Worm (Caenorhabditis elegans) whole organism, young adult: ENCODE data around the gene C17H12.12.

Experiments
- B0019.2 ChIP-seq: fragments of 200-800 bp; sonication (Bioruptor generic); conservative IDR thresholded peaks from 2 replicates; pipeline ENCODE4 v1.3.6; 2022; ENCODE audit warnings: missing genetic modification reagents, missing genetic modification characterization, missing compliant biosample characterization
- C17E4.6 ChIP-seq: fragments of 200-800 bp; sonication (Bioruptor generic); IDR thresholded peaks from 2 replicates; pipeline ENCODE4 v1.3.6; 2022; ENCODE audit warnings: missing genetic modification reagents, missing genetic modification characterization, missing compliant biosample characterization
- D2030.7 ChIP-seq: fragments of 200-800 bp; sonication (Bioruptor generic); IDR thresholded peaks from 2 replicates; pipeline ENCODE4 v1.3.6; 2022; ENCODE audit warnings: missing genetic modification reagents, missing genetic modification characterization, missing compliant biosample characterization
- F10E7.11 ChIP-seq: sonication (generic microtip); optimal IDR thresholded peaks from 2 replicates; lab custom pipeline; 2017; ENCODE audit warnings: mild to moderate bottlenecking, missing genetic modification characterization, moderate library complexity, missing compliant biosample characterization
- F22D6.2 ChIP-seq: sonication (generic microtip); optimal IDR thresholded peaks from 2 replicates; lab custom pipeline; 2016; ENCODE audit warnings: mild to moderate bottlenecking, missing genetic modification characterization, missing compliant biosample characterization
- F33H1.4 ChIP-seq: fragments of 200-800 bp; sonication (Bioruptor generic); IDR thresholded peaks from 2 replicates; pipeline ENCODE4 v1.3.6; 2022; ENCODE audit warnings: missing genetic modification reagents, missing genetic modification characterization, missing compliant biosample characterization
- F49E8.2 ChIP-seq: sonication (generic microtip); optimal IDR thresholded peaks from 3 replicates; lab custom pipeline; 2017; ENCODE audit warnings: missing genetic modification characterization, mild to moderate bottlenecking, missing compliant biosample characterization, antibody characterized with exemption, moderate library complexity; ENCODE audit not compliant: insufficient read depth
- F55B11.4 ChIP-seq: sonication (generic microtip); optimal IDR thresholded peaks from 2 replicates; lab custom pipeline; 2016; ENCODE audit warnings: missing compliant biosample characterization, missing genetic modification characterization, borderline replicate concordance; ENCODE audit not compliant: insufficient read depth
- F57C9.4 ChIP-seq: sonication (generic microtip); optimal IDR thresholded peaks from 2 replicates; lab custom pipeline; 2017; ENCODE audit warnings: mild to moderate bottlenecking, missing genetic modification characterization, missing compliant biosample characterization
- Y79H2A.3 ChIP-seq: fragments of 200-800 bp; sonication (Bioruptor generic); conservative IDR thresholded peaks from 2 replicates; pipeline ENCODE4 v1.3.6; 2022; ENCODE audit warnings: missing genetic modification reagents, missing genetic modification characterization, missing compliant biosample characterization
- ZK185.1 ChIP-seq: sonication (generic microtip); optimal IDR thresholded peaks from 2 replicates; lab custom pipeline; 2016; ENCODE audit warnings: mild to moderate bottlenecking, missing genetic modification characterization, missing compliant biosample characterization; ENCODE audit not compliant: poor library complexity, severe bottlenecking
- akir-1 ChIP-seq: fragments of 200-800 bp; sonication (Bioruptor generic); optimal IDR thresholded peaks from 2 replicates; lab custom pipeline; 2018; ENCODE audit warnings: mild to moderate bottlenecking, missing genetic modification characterization, moderate library complexity, missing compliant biosample characterization
- attf-3 ChIP-seq: fragments of 200-800 bp; sonication (Bioruptor generic); conservative IDR thresholded peaks from 2 replicates; pipeline ENCODE4 v1.3.6; 2022; ENCODE audit warnings: missing genetic modification reagents, missing genetic modification characterization, missing compliant biosample characterization
- attf-6 ChIP-seq: fragments of 200-800 bp; sonication (Bioruptor generic); IDR thresholded peaks from 2 replicates; pipeline ENCODE4 v1.3.6; 2022; ENCODE audit warnings: missing genetic modification reagents, missing genetic modification characterization, missing compliant biosample characterization
- bed-1 ChIP-seq: fragments of 200-800 bp; sonication (Bioruptor generic); IDR thresholded peaks from 2 replicates; pipeline ENCODE4 v1.3.6; 2022; ENCODE audit warnings: missing genetic modification reagents, missing genetic modification characterization, missing compliant biosample characterization
- bed-2 ChIP-seq: fragments of 200-800 bp; sonication (Bioruptor generic); IDR thresholded peaks from 2 replicates; pipeline ENCODE4 v1.3.6; 2022; ENCODE audit warnings: missing genetic modification reagents, missing genetic modification characterization, missing compliant biosample characterization
- ccch-3 ChIP-seq: fragments of 200-800 bp; sonication (Bioruptor generic); optimal IDR thresholded peaks from 2 replicates; lab custom pipeline; 2018; ENCODE audit warnings: mild to moderate bottlenecking, missing genetic modification characterization, missing compliant biosample characterization
- cebp-1 ChIP-seq, 2 experiments: fragments of 200-800 bp in 1 of 2; sonication (Bioruptor generic) in 1 of 2; sonication (generic microtip) in 1 of 2; IDR thresholded peaks in 1 of 2; optimal IDR thresholded peaks in 1 of 2; 2 replicates each; pipeline versions ENCODE4 v1.3.6 to Lab custom; 2017 to 2022; ENCODE audit warnings: missing compliant biosample characterization in 2 of 2, missing genetic modification characterization in 2 of 2, mild to moderate bottlenecking in 1 of 2, missing genetic modification reagents in 1 of 2, moderate library complexity in 1 of 2
- ceh-100 ChIP-seq: fragments of 200-800 bp; sonication (Bioruptor generic); IDR thresholded peaks from 2 replicates; pipeline ENCODE4 v1.3.6; 2022; ENCODE audit warnings: missing genetic modification reagents, missing genetic modification characterization, missing compliant biosample characterization
- ceh-40 ChIP-seq: fragments of 200-800 bp; sonication (Bioruptor generic); IDR thresholded peaks from 2 replicates; pipeline ENCODE4 v1.3.6; 2022; ENCODE audit warnings: missing genetic modification characterization, missing compliant biosample characterization
- ceh-58 ChIP-seq: fragments of 200-800 bp; sonication (Bioruptor generic); IDR thresholded peaks from 2 replicates; pipeline ENCODE4 v1.3.6; 2022; ENCODE audit warnings: missing genetic modification characterization, missing compliant biosample characterization
- chd-7 ChIP-seq: sonication (generic microtip); optimal IDR thresholded peaks from 2 replicates; lab custom pipeline; 2016; ENCODE audit warnings: mild to moderate bottlenecking, missing genetic modification characterization, moderate library complexity, missing compliant biosample characterization
- dox-1 ChIP-seq: fragments of 200-800 bp; sonication (Bioruptor generic); IDR thresholded peaks from 2 replicates; pipeline ENCODE4 v1.3.6; 2022; ENCODE audit warnings: missing genetic modification reagents, missing genetic modification characterization, missing compliant biosample characterization
- dpl-1 ChIP-seq: fragments of 150-350 bp; optimal IDR thresholded peaks from 2 replicates; lab custom pipeline; 2014; ENCODE audit warnings: missing biosample characterization, missing genetic modification reagents, missing genetic modification characterization
- egrh-3 ChIP-seq: fragments of 200-800 bp; sonication (Bioruptor generic); IDR thresholded peaks from 2 replicates; pipeline ENCODE4 v1.3.6; 2022; ENCODE audit warnings: missing genetic modification reagents, missing genetic modification characterization, missing compliant biosample characterization
- ekl-4 ChIP-seq: fragments of 200-800 bp; sonication (Bioruptor generic); IDR thresholded peaks from 2 replicates; pipeline ENCODE4 v1.3.6; 2022; ENCODE audit warnings: missing genetic modification reagents, missing genetic modification characterization, missing compliant biosample characterization
- him-1 ChIP-seq: sonication (generic microtip); optimal IDR thresholded peaks from 2 replicates; lab custom pipeline; 2016; ENCODE audit warnings: missing genotype, missing genetic modification reagents, missing genetic modification characterization, missing compliant biosample characterization
- hlh-12 ChIP-seq: sonication (generic microtip); optimal IDR thresholded peaks from 2 replicates; lab custom pipeline; 2016; ENCODE audit warnings: missing genetic modification characterization, missing compliant biosample characterization
- let-607 ChIP-seq, 2 experiments: fragments of 200-800 bp in 1 of 2; sonication (Bioruptor generic) in 1 of 2; sonication (generic microtip) in 1 of 2; optimal IDR thresholded peaks; 2 replicates each; lab custom pipeline; 2016 to 2018; ENCODE audit warnings: mild to moderate bottlenecking in 2 of 2, missing compliant biosample characterization in 2 of 2, missing genetic modification characterization in 2 of 2, moderate library complexity in 2 of 2, missing genotype in 1 of 2
- lin-35 ChIP-seq, 3 experiments: fragments of 150-350 bp in 2 of 3; sonication (generic microtip) in 1 of 3; optimal IDR thresholded peaks; 2 replicates each; lab custom pipeline; 2014 to 2018; ENCODE audit warnings: missing biosample characterization in 3 of 3, missing genetic modification characterization in 3 of 3, missing genetic modification reagents in 3 of 3
- lsl-1 ChIP-seq: fragments of 200-800 bp; sonication (Bioruptor generic); optimal IDR thresholded peaks from 2 replicates; lab custom pipeline; 2018; ENCODE audit warnings: mild to moderate bottlenecking, missing genetic modification characterization, moderate library complexity, missing compliant biosample characterization
- madf-3 ChIP-seq: fragments of 200-800 bp; sonication (Bioruptor generic); IDR thresholded peaks from 2 replicates; pipeline ENCODE4 v1.3.6; 2022; ENCODE audit warnings: missing genetic modification reagents, missing genetic modification characterization, missing compliant biosample characterization
- madf-8 ChIP-seq: fragments of 200-800 bp; sonication (Bioruptor generic); conservative IDR thresholded peaks from 2 replicates; pipeline ENCODE4 v1.3.6; 2022; ENCODE audit warnings: missing genetic modification reagents, missing genetic modification characterization, missing compliant biosample characterization
- mxl-1 ChIP-seq: sonication (generic microtip); optimal IDR thresholded peaks from 2 replicates; lab custom pipeline; 2016; ENCODE audit warnings: missing genetic modification characterization, missing compliant biosample characterization
- nfya-1 ChIP-seq: sonication (generic microtip); optimal IDR thresholded peaks from 2 replicates; lab custom pipeline; 2017; ENCODE audit warnings: antibody characterized with exemption, missing compliant biosample characterization, missing genetic modification characterization, borderline replicate concordance; ENCODE audit not compliant: insufficient read depth
- nfyb-1 ChIP-seq: fragments of 200-800 bp; sonication (Bioruptor generic); IDR thresholded peaks from 2 replicates; pipeline ENCODE4 v1.3.6; 2022; ENCODE audit warnings: missing genetic modification reagents, missing genetic modification characterization, missing compliant biosample characterization
- nhr-80 ChIP-seq: sonication (generic microtip); optimal IDR thresholded peaks from 2 replicates; lab custom pipeline; 2016; ENCODE audit warnings: missing genetic modification characterization, missing compliant biosample characterization
- pha-4 ChIP-seq: fragments of 150-350 bp; sonication (generic microtip); optimal IDR thresholded peaks from 2 replicates; lab custom pipeline; 2014; ENCODE audit warnings: missing biosample characterization, missing genetic modification reagents, missing genetic modification characterization
- rec-8 ChIP-seq, 2 experiments: sonication (generic microtip); optimal IDR thresholded peaks; 2 replicates each; lab custom pipeline; 2016; ENCODE audit warnings: mild to moderate bottlenecking in 2 of 2, missing genetic modification characterization in 2 of 2, missing genetic modification reagents in 2 of 2, missing genotype in 2 of 2, missing biosample characterization in 1 of 2, missing compliant biosample characterization in 1 of 2, moderate library complexity in 1 of 2
- rpc-1 ChIP-seq, 2 experiments: fragments of 150-350 bp in 1 of 2; sonication (generic microtip) in 1 of 2; optimal IDR thresholded peaks; 2 replicates each; lab custom pipeline; 2014 to 2018; ENCODE audit warnings: missing biosample characterization in 1 of 2, missing genetic modification characterization in 1 of 2, missing genetic modification reagents in 1 of 2, missing genotype in 1 of 2
- snpc-1.1 ChIP-seq: sonication (generic microtip); optimal IDR thresholded peaks from 2 replicates; lab custom pipeline; 2017; ENCODE audit warnings: missing genetic modification characterization, mild to moderate bottlenecking, missing compliant biosample characterization, antibody characterized with exemption, moderate library complexity, missing genotype, missing genetic modification reagents; ENCODE audit not compliant: insufficient read depth
- sptf-2 ChIP-seq: fragments of 200-800 bp; sonication (Bioruptor generic); optimal IDR thresholded peaks from 2 replicates; lab custom pipeline; 2018; ENCODE audit warnings: mild to moderate bottlenecking, missing genetic modification characterization, missing compliant biosample characterization
- tbp1 ChIP-seq: fragments of 200-800 bp; sonication (Bioruptor generic); optimal IDR thresholded peaks from 2 replicates; lab custom pipeline; 2018; ENCODE audit warnings: mild to moderate bottlenecking, missing genetic modification characterization, missing compliant biosample characterization
- tbx-9 ChIP-seq: sonication (generic microtip); optimal IDR thresholded peaks from 2 replicates; lab custom pipeline; 2016; ENCODE audit warnings: borderline replicate concordance, missing genetic modification characterization, inconsistent platforms, missing compliant biosample characterization
- unc-62 ChIP-seq: fragments of 150-350 bp; optimal IDR thresholded peaks from 2 replicates; lab custom pipeline; 2014; ENCODE audit warnings: missing biosample characterization, missing genetic modification reagents, missing genetic modification characterization
- zim-3 ChIP-seq: sonication (generic microtip); optimal IDR thresholded peaks from 2 replicates; lab custom pipeline; 2017; ENCODE audit warnings: mild to moderate bottlenecking, missing genetic modification characterization, moderate library complexity, missing compliant biosample characterization
- ztf-6 ChIP-seq: fragments of 200-800 bp; sonication (Bioruptor generic); IDR thresholded peaks from 2 replicates; pipeline ENCODE4 v1.3.6; 2022; ENCODE audit warnings: missing genetic modification reagents, missing genetic modification characterization, missing compliant biosample characterization

C17H12.12 gene

DNA sequence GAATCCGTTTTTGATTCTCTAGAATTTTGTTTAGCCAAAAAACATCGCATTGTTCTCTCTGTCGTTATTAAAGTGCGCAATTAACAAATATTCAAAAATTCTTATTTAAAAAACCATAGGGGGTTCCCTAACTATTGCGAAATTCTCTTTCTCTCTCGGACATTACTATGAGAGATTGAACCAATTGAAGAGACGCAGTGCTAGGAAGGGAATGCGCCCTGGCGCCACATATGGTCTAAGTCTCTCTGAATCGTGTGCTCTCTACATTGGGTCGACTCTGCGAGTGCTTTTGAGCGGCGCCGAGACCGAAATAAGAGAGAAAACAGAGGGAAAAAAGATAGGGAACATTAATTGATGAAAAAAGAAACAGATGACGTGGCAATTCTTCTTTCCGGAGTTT, 9.9 kb upstream of the C17H12.12 start (continued):
- TF ChIP-seq snpc-1.1: no peak
- TF ChIP-seq bed-1 (GFP tag; lab: Robert Waterston, UW): no peak
- TF ChIP-seq bed-2 (GFP tag; lab: Robert Waterston, UW): no peak
- no peak for TF ChIP-seq ekl-4 (GFP tag; lab: Robert Waterston, UW)
- TF ChIP-seq pha-4 (tag; lab: Kevin White, UChicago): peak; percentile 38
- TF ChIP-seq dpl-1 (GFP tag; lab: Kevin White, UChicago): no peak
- no peak for TF ChIP-seq ceh-100 (GFP tag; lab: Robert Waterston, UW)
- TF ChIP-seq rpc-1 (optimal IDR thresholded peaks at IDR 0.05; lab: Kevin White, UChicago): no peak
- TF ChIP-seq rpc-1 (tag; optimal IDR thresholded peaks at IDR 0.05; lab: Kevin White, UChicago): no peak
- peak; percentile 21 for TF ChIP-seq ZK185.1 (tag; lab: Kevin White, UChicago)
- peak; percentile 46 for TF ChIP-seq nhr-80 (tag; lab: Kevin White, UChicago)
- TF ChIP-seq let-607 (tag; optimal IDR thresholded peaks at IDR 0.05; lab: Kevin White, UChicago): peak; percentile 33 to 70
- TF ChIP-seq F10E7.11 (tag; lab: Kevin White, UChicago): no peak
- no peak for TF ChIP-seq F49E8.2 (tag; lab: Kevin White, UChicago)
- TF ChIP-seq F22D6.2 (tag; lab: Kevin White, UChicago): no peak
- no peak for TF ChIP-seq B0019.2 (GFP tag; lab: Robert Waterston, UW)
- no peak for TF ChIP-seq sptf-2 (GFP tag; lab: Kevin White, UChicago)
- TF ChIP-seq lin-35 (GFP tag; optimal IDR thresholded peaks at IDR 0.05; lab: Kevin White, UChicago): peak in 1 of 3 experiments; percentile 80
- no peak for TF ChIP-seq C17E4.6 (GFP tag; lab: Robert Waterston, UW)
- no peak for TF ChIP-seq him-1 (tag; lab: Kevin White, UChicago)
- no peak for TF ChIP-seq madf-3 (GFP tag; lab: Robert Waterston, UW)
- peak; percentile 98 for TF ChIP-seq cebp-1 (GFP tag; IDR thresholded peaks at IDR 0.05; lab: Robert Waterston, UW)
- TF ChIP-seq cebp-1 (tag; optimal IDR thresholded peaks at IDR 0.05; lab: Kevin White, UChicago): peak; percentile 99
- TF ChIP-seq Y79H2A.3 (GFP tag; lab: Robert Waterston, UW): no peak
- TF ChIP-seq akir-1 (GFP tag; lab: Kevin White, UChicago): no peak
- TF ChIP-seq nfya-1 (tag; lab: Kevin White, UChicago): no peak
- TF ChIP-seq zim-3 (tag; lab: Kevin White, UChicago): no peak
- no peak for TF ChIP-seq ceh-40 (GFP tag; lab: Robert Waterston, UW)
- no peak for TF ChIP-seq rec-8 (tag; optimal IDR thresholded peaks at IDR 0.05; lab: Kevin White, UChicago)
- TF ChIP-seq nfyb-1: 0 out of 2 replicates have a peak, but pooled peaks have one; percentile 35
- no peak for TF ChIP-seq unc-62 (GFP tag; lab: Kevin White, UChicago)
- no peak for TF ChIP-seq ceh-58 (GFP tag; lab: Robert Waterston, UW)
- no peak for TF ChIP-seq mxl-1 (tag; lab: Kevin White, UChicago)
- no peak for TF ChIP-seq madf-8 (GFP tag; lab: Robert Waterston, UW)
- no peak for TF ChIP-seq F33H1.4 (GFP tag; lab: Robert Waterston, UW)
- TF ChIP-seq F55B11.4 (tag; lab: Kevin White, UChicago): no peak
- TF ChIP-seq hlh-12 (tag; lab: Kevin White, UChicago): no peak
- no peak for TF ChIP-seq D2030.7 (GFP tag; lab: Robert Waterston, UW)
- TF ChIP-seq chd-7 (tag; lab: Kevin White, UChicago): peak; percentile 38
- TF ChIP-seq attf-3 (GFP tag; lab: Robert Waterston, UW): no peak
- no peak for TF ChIP-seq tbx-9 (tag; lab: Kevin White, UChicago)
- peak; percentile 81 for TF ChIP-seq dox-1 (GFP tag; lab: Robert Waterston, UW)
- TF ChIP-seq tbp1 (GFP tag; lab: Kevin White, UChicago): peak; percentile 39
- no peak for TF ChIP-seq ztf-6 (GFP tag; lab: Robert Waterston, UW)
- no peak for TF ChIP-seq egrh-3 (GFP tag; lab: Robert Waterston, UW)
- no peak for TF ChIP-seq F57C9.4 (tag; lab: Kevin White, UChicago)
- no peak for TF ChIP-seq lsl-1 (GFP tag; lab: Kevin White, UChicago)
- no peak for TF ChIP-seq attf-6 (GFP tag; lab: Robert Waterston, UW)
- no peak for TF ChIP-seq ccch-3 (GFP tag; lab: Kevin White, UChicago)
